Worm (Caenorhabditis elegans): Measurements from ENCODE around the gene F35E8.13.

Gene F35E8.13

ce11 chrV:15970820-15971219 lies 47.7 kb downstream of the F35E8.13 start:
- TF ChIP-seq ceh-83 (GFP tag; optimal IDR thresholded peaks at IDR 0.05) (no peak), blmp-1 (tag; optimal IDR thresholded peaks at IDR 0.05) (no peak), zip-8 (tag; optimal IDR thresholded peaks at IDR 0.05) (no peak)

ce11 chrV:15972484-15972883 lies 49.4 kb downstream of the F35E8.13 start, which contains the start of gene sru-23:
sru-23 (minus strand) TSS chrV:15972584.
- TF ChIP-seq mls-2 (tag; optimal IDR thresholded peaks at IDR 0.05) (no peak), elt-3 (tag; optimal IDR thresholded peaks at IDR 0.05) (no peak), mep-1 (tag; optimal IDR thresholded peaks at IDR 0.05) (no peak), lin-32 (GFP tag; optimal IDR thresholded peaks at IDR 0.05) (no peak), ham-2 (GFP tag; optimal IDR thresholded peaks at IDR 0.05) (no peak), sem-2 (GFP tag; optimal IDR thresholded peaks at IDR 0.05) (no peak), flh-1 (GFP tag; optimal IDR thresholded peaks at IDR 0.05) (no peak)

ce11 chrV:15974836-15975235 lies 51.8 kb downstream of the F35E8.13 start, which contains the start of gene sru-22:
sru-22 (minus strand) TSS chrV:15974936.
- TF ChIP-seq unc-39 (tag; optimal IDR thresholded peaks at IDR 0.05) (no peak), zip-8 (tag; optimal IDR thresholded peaks at IDR 0.05) (no peak), M03D4.4 (tag; optimal IDR thresholded peaks at IDR 0.05) (no peak), unc-120 (tag; optimal IDR thresholded peaks at IDR 0.05; ENCODE audit: poor library complexity, severe bottlenecking) (no peak), pha-4 (tag; optimal IDR thresholded peaks at IDR 0.05) (no peak), drap-1 (GFP tag; optimal IDR thresholded peaks at IDR 0.05) (no peak), unc-62 (GFP tag; optimal IDR thresholded peaks at IDR 0.05) (no peak), elt-1 (tag; optimal IDR thresholded peaks at IDR 0.05; ENCODE audit: borderline replicate concordance, insufficient read depth) (no peak), ces-1 (GFP tag; optimal IDR thresholded peaks at IDR 0.05) (no peak), lsy-2 (tag; optimal IDR thresholded peaks at IDR 0.05) (no peak), flh-1 (GFP tag; optimal IDR thresholded peaks at IDR 0.05) (no peak), lin-13 (tag; optimal IDR thresholded peaks at IDR 0.05) (no peak)

Measured in whole organism, mixed stage, embryonic.